Worm (Caenorhabditis elegans): ENCODE results near the gene E02H4.4.

DNA sequence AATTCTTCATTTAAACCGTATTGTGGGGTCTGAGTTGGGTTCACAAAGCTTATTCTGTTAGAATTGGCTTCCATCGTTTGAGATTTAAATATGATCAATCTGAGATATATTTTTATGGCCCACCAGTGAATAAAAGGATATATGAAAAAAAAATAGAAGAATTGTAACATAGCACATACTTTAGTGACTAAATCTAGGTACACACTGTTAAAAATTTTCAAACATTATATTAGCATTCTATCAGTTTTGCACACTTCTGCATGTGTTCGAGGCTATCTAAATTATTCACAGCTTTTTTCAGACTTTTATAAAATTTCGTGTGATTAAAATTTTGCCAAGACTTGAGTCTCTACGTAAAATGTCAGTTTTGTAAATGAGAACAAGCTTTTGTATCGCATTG is 23.8 kb downstream of the E02H4.4 start, which contains the start of gene E02H4.2:
- TF ChIP-seq unc-86 (tag; optimal IDR thresholded peaks at IDR 0.05) (no peak), dve-1 (tag; optimal IDR thresholded peaks at IDR 0.05) (no peak), gmeb-2 (tag; optimal IDR thresholded peaks at IDR 0.05) (no peak), F13H6.1 (tag; optimal IDR thresholded peaks at IDR 0.05) (no peak), pha-4 (tag; optimal IDR thresholded peaks at IDR 0.05) (no peak), nhr-11 (tag; optimal IDR thresholded peaks at IDR 0.05) (no peak), ceh-18 (tag; optimal IDR thresholded peaks at IDR 0.05) (no peak), rnt-1 (tag; optimal IDR thresholded peaks at IDR 0.05) (no peak), madf-2 (tag; optimal IDR thresholded peaks at IDR 0.05) (no peak), Y22D7AL.16 (tag; optimal IDR thresholded peaks at IDR 0.05) (no peak), ceh-9 (tag; optimal IDR thresholded peaks at IDR 0.05) (no peak)

Measured in whole organism, late embryonic.